Fruit fly (Drosophila melanogaster): ENCODE data around the gene Tim13.

DNA sequence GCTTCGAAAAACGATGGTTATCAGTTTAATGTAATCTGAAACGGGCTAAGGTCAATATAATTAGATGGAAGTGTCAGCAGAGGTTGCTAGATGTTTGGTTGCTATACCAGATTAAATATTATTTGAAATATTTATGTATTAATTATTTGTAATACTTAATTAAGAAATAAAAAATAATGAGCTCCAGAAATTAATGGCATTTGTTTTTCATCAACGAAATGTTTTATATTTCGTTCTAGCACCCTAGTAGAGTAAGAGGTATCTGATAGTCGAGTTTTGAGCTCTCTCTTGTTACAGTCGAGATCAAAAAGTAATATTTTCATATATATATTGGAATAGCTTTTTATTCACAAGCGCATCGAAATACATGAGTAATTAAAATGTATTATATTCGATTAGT is 27.3 kb upstream of the Tim13 start:
- TF ChIP-seq CG12605 (GFP tag; IDR thresholded peaks at IDR 0.05) (no peak), CG34367 (tag; optimal IDR thresholded peaks at IDR 0.05) (no peak), CG13204 (GFP tag; optimal IDR thresholded peaks at IDR 0.05) (no peak), fd96Ca (GFP tag; IDR thresholded peaks at IDR 0.05) (no peak), CG4496 (GFP tag; IDR thresholded peaks at IDR 0.05) (no peak), CG15710 (tag; optimal IDR thresholded peaks at IDR 0.05) (no peak), Pif1A (GFP tag; optimal IDR thresholded peaks at IDR 0.05) (no peak), CG17806 (tag; optimal IDR thresholded peaks at IDR 0.05) (no peak), Snoo (tag; optimal IDR thresholded peaks at IDR 0.05) (no peak), EcR (GFP tag; optimal IDR thresholded peaks at IDR 0.05) (no peak), gl (tag; optimal IDR thresholded peaks at IDR 0.05) (no peak)
